Worm (Caenorhabditis elegans) whole organism, L2 larva: ENCODE results near the gene R05G6.5.

ENCODE experiments used
- F13H6.1 ChIP-seq: sonication (generic microtip); optimal IDR thresholded peaks from 2 replicates; lab custom pipeline; 2016; ENCODE audit warnings: missing genetic modification characterization, missing compliant biosample characterization
- ama-1 ChIP-seq: fragments of 150-350 bp; optimal IDR thresholded peaks from 2 replicates; lab custom pipeline; 2018; ENCODE audit warnings: inconsistent platforms
- blmp-1 ChIP-seq: sonication (generic microtip); optimal IDR thresholded peaks from 2 replicates; lab custom pipeline; 2017; ENCODE audit warnings: missing genetic modification characterization, mild to moderate bottlenecking, missing compliant biosample characterization, antibody characterized with exemption, moderate library complexity; ENCODE audit not compliant: insufficient read depth
- elt-3 ChIP-seq: sonication (generic microtip); optimal IDR thresholded peaks from 2 replicates; lab custom pipeline; 2017; ENCODE audit warnings: missing biosample characterization, missing genetic modification characterization
- lin-11 ChIP-seq: fragments of 150-350 bp; sonication (generic microtip); optimal IDR thresholded peaks from 2 replicates; lab custom pipeline; 2014; ENCODE audit warnings: missing biosample characterization, missing genetic modification characterization, inconsistent platforms, mixed read lengths
- lin-13 ChIP-seq: fragments of 150-350 bp; optimal IDR thresholded peaks from 2 replicates; lab custom pipeline; 2014; ENCODE audit warnings: missing biosample characterization, missing genetic modification reagents, missing genetic modification characterization
- mdl-1 ChIP-seq, 2 experiments: fragments of 150-350 bp in 1 of 2; sonication (generic microtip) in 1 of 2; optimal IDR thresholded peaks; 2 replicates each; lab custom pipeline; 2017; ENCODE audit warnings: missing biosample characterization in 2 of 2, missing genetic modification characterization in 2 of 2
- nhr-12 ChIP-seq: fragments of 150-350 bp; optimal IDR thresholded peaks from 2 replicates; lab custom pipeline; 2014; ENCODE audit warnings: missing biosample characterization, missing genetic modification characterization
- nhr-237 ChIP-seq: fragments of 150-350 bp; optimal IDR thresholded peaks from 2 replicates; lab custom pipeline; 2014; ENCODE audit warnings: missing biosample characterization, missing genetic modification characterization
- nhr-6 ChIP-seq: fragments of 150-350 bp; optimal IDR thresholded peaks from 2 replicates; lab custom pipeline; 2014; ENCODE audit warnings: missing biosample characterization, missing genetic modification characterization
- sem-4 ChIP-seq: fragments of 150-350 bp; optimal IDR thresholded peaks from 2 replicates; lab custom pipeline; 2014; ENCODE audit warnings: missing biosample characterization, missing genetic modification reagents, missing genetic modification characterization
- unc-39 ChIP-seq: fragments of 150-350 bp; optimal IDR thresholded peaks from 2 replicates; lab custom pipeline; 2014; ENCODE audit warnings: missing biosample characterization, missing genetic modification characterization

ce11 chrIV:7549844-7550243 is 41.7 kb downstream of the R05G6.5 start:
- TF ChIP-seq lin-11, result no peak
- no peak for TF ChIP-seq lin-13 (GFP tag; lab: Kevin White, UChicago)
- TF ChIP-seq nhr-237, result no peak
- TF ChIP-seq blmp-1 (tag; lab: Kevin White, UChicago), result no peak
- no peak for TF ChIP-seq nhr-6 (tag; lab: Kevin White, UChicago)
- TF ChIP-seq ama-1 (lab: Kevin White, UChicago), result no peak
- TF ChIP-seq F13H6.1 (tag; lab: Kevin White, UChicago), result peak; percentile 19
- TF ChIP-seq unc-39 (tag; lab: Kevin White, UChicago), result no peak
- no peak for TF ChIP-seq elt-3 (tag; lab: Kevin White, UChicago)
- TF ChIP-seq sem-4, result no peak
- TF ChIP-seq mdl-1 (tag; optimal IDR thresholded peaks at IDR 0.05; lab: Kevin White, UChicago), result no peak
- no peak for TF ChIP-seq nhr-12 (tag; lab: Kevin White, UChicago)
